Fruit fly (Drosophila melanogaster) whole organism, embryonic: ENCODE data around the gene CG43850.
A peak's percentile ranks its signal among the peaks of the same experiment; 100 is the strongest.

Experiments
- Bteb2 ChIP-seq: fragments of 200-800 bp; sonication (Bioruptor generic); optimal IDR thresholded peaks from 2 replicates; lab custom pipeline; 2016; ENCODE audit warnings: missing biosample characterization, missing genetic modification characterization
- CG1024 ChIP-seq: fragments of 200-800 bp; sonication (Bioruptor generic); IDR thresholded peaks from 2 replicates; pipeline ENCODE4 v1.3.6; 2022; ENCODE audit warnings: missing biosample characterization, missing genetic modification characterization
- CG12104 ChIP-seq: fragments of 200-800 bp; sonication (Bioruptor generic); optimal IDR thresholded peaks from 3 replicates; lab custom pipeline; 2016; ENCODE audit warnings: missing biosample characterization, missing genetic modification characterization
- CG12299 ChIP-seq: fragments of 200-800 bp; sonication (Bioruptor generic); optimal IDR thresholded peaks from 2 replicates; lab custom pipeline; 2018; ENCODE audit warnings: missing biosample characterization, mild to moderate bottlenecking, missing genetic modification characterization
- CG14860 ChIP-seq: fragments of 200-800 bp; sonication (Bioruptor generic); IDR thresholded peaks from 3 replicates; pipeline ENCODE4 v1.3.6; 2022; ENCODE audit warnings: missing biosample characterization, missing genetic modification characterization; ENCODE audit not compliant: partially characterized antibody
- CG15601 ChIP-seq: fragments of 200-800 bp; sonication (Bioruptor generic); optimal IDR thresholded peaks from 3 replicates; lab custom pipeline; 2019; ENCODE audit warnings: missing biosample characterization, mild to moderate bottlenecking, missing genetic modification characterization, moderate library complexity
- CG1602 ChIP-seq: fragments of 200-800 bp; sonication (Bioruptor generic); optimal IDR thresholded peaks from 3 replicates; lab custom pipeline; 2016; ENCODE audit warnings: missing biosample characterization, missing genetic modification characterization
- CG16815 ChIP-seq: fragments of 200-800 bp; sonication (Bioruptor generic); optimal IDR thresholded peaks from 3 replicates; lab custom pipeline; 2017; ENCODE audit warnings: missing biosample characterization, mild to moderate bottlenecking, missing genetic modification characterization
- CG17568 ChIP-seq: fragments of 200-800 bp; sonication (Bioruptor generic); optimal IDR thresholded peaks from 2 replicates; lab custom pipeline; 2018; ENCODE audit warnings: missing biosample characterization, mild to moderate bottlenecking, missing genetic modification characterization, moderate library complexity
- CG1792 ChIP-seq: fragments of 200-800 bp; sonication (Bioruptor generic); optimal IDR thresholded peaks from 2 replicates; lab custom pipeline; 2016; ENCODE audit warnings: missing biosample characterization, missing genetic modification characterization
- CG18011 ChIP-seq: fragments of 200-800 bp; sonication (Bioruptor generic); optimal IDR thresholded peaks from 2 replicates; lab custom pipeline; 2017; ENCODE audit warnings: missing biosample characterization, missing genetic modification characterization, mild to moderate bottlenecking, moderate library complexity, missing genotype
- CG18262 ChIP-seq: fragments of 200-800 bp; optimal IDR thresholded peaks from 3 replicates; lab custom pipeline; 2019; ENCODE audit warnings: missing biosample characterization, mild to moderate bottlenecking, missing genetic modification characterization, moderate library complexity
- CG2889 ChIP-seq: fragments of 200-800 bp; sonication (Bioruptor generic); IDR thresholded peaks from 3 replicates; pipeline ENCODE4 v1.3.6; 2022; ENCODE audit warnings: missing biosample characterization, missing genetic modification characterization
- CG34376 ChIP-seq: fragments of 200-800 bp; sonication (Bioruptor generic); optimal IDR thresholded peaks from 2 replicates; lab custom pipeline; 2018; ENCODE audit warnings: missing biosample characterization, mild to moderate bottlenecking, missing genetic modification characterization
- CG3838 ChIP-seq: fragments of 200-800 bp; sonication (Bioruptor generic); optimal IDR thresholded peaks from 3 replicates; lab custom pipeline; 2016; ENCODE audit warnings: missing biosample characterization, missing genetic modification characterization
- CG6791 ChIP-seq: fragments of 200-800 bp; sonication (Bioruptor generic); IDR thresholded peaks from 3 replicates; pipeline ENCODE4 v1.3.6; 2022; ENCODE audit warnings: missing biosample characterization, missing genetic modification characterization; ENCODE audit not compliant: partially characterized antibody
- CG9727 ChIP-seq: fragments of 200-800 bp; sonication (Bioruptor generic); optimal IDR thresholded peaks from 3 replicates; lab custom pipeline; 2017; ENCODE audit warnings: missing biosample characterization, mild to moderate bottlenecking, missing genetic modification characterization
- Camta ChIP-seq: fragments of 200-800 bp; sonication (Bioruptor generic); optimal IDR thresholded peaks from 2 replicates; lab custom pipeline; 2016; ENCODE audit warnings: missing biosample characterization, missing genetic modification characterization
- Dad ChIP-seq: fragments of 200-800 bp; sonication (Bioruptor generic); optimal IDR thresholded peaks from 3 replicates; lab custom pipeline; 2016; ENCODE audit warnings: missing biosample characterization, missing genetic modification characterization
- HLHmδ ChIP-seq: fragments of 200-800 bp; sonication (Bioruptor generic); optimal IDR thresholded peaks from 2 replicates; lab custom pipeline; 2018; ENCODE audit warnings: missing biosample characterization, mild to moderate bottlenecking, missing genetic modification characterization, moderate library complexity
- Hr51 ChIP-seq, 2 experiments: fragments of 200-800 bp; sonication (Bioruptor generic); optimal IDR thresholded peaks; 2 replicates in 1 of 2; 3 replicates in 1 of 2; lab custom pipeline; 2016 to 2018; ENCODE audit warnings: missing biosample characterization in 2 of 2, missing genetic modification characterization in 2 of 2, mild to moderate bottlenecking in 1 of 2, moderate library complexity in 1 of 2
- Hr78 ChIP-seq, 2 experiments: fragments of 200-800 bp in 1 of 2; fragments of >200 bp in 1 of 2; sonication (Bioruptor generic) in 1 of 2; optimal IDR thresholded peaks; 2 replicates each; lab custom pipeline; 2017 to 2019; ENCODE audit warnings: missing biosample characterization in 2 of 2, missing genetic modification characterization in 2 of 2, mild to moderate bottlenecking in 1 of 2, moderate library complexity in 1 of 2
- Jarid2 ChIP-seq: fragments of 200-800 bp; sonication (Bioruptor generic); optimal IDR thresholded peaks from 3 replicates; lab custom pipeline; 2017; ENCODE audit warnings: mild to moderate bottlenecking, missing biosample characterization, missing genetic modification reagents, missing genetic modification characterization
- Lim3 ChIP-seq: fragments of 200-800 bp; sonication (Bioruptor generic); IDR thresholded peaks from 2 replicates; pipeline ENCODE4 v1.3.6; 2022; ENCODE audit warnings: missing biosample characterization, missing genetic modification characterization
- NC2α ChIP-seq: fragments of 200-800 bp; sonication (Bioruptor generic); optimal IDR thresholded peaks from 2 replicates; lab custom pipeline; 2016; ENCODE audit warnings: missing biosample characterization, missing genetic modification characterization
- Side ChIP-seq: fragments of 200-800 bp; sonication (Bioruptor generic); optimal IDR thresholded peaks from 2 replicates; lab custom pipeline; 2016; ENCODE audit warnings: missing biosample characterization, missing genetic modification characterization
- Usf ChIP-seq: fragments of 200-800 bp; sonication (Bioruptor generic); optimal IDR thresholded peaks from 2 replicates; lab custom pipeline; 2017; ENCODE audit warnings: missing genotype, missing biosample characterization, missing genetic modification characterization
- abd-A ChIP-seq: fragments of 200-800 bp; sonication (Bioruptor generic); optimal IDR thresholded peaks from 3 replicates; lab custom pipeline; 2019; ENCODE audit warnings: missing biosample characterization, mild to moderate bottlenecking, missing genetic modification characterization, moderate library complexity
- ase ChIP-seq: fragments of 200-800 bp; sonication (Bioruptor generic); IDR thresholded peaks from 3 replicates; pipeline ENCODE4 v1.3.6; 2022; ENCODE audit warnings: missing biosample characterization, missing genetic modification characterization
- bbx ChIP-seq: fragments of 200-800 bp; sonication (Bioruptor generic); IDR thresholded peaks from 2 replicates; pipeline ENCODE4 v1.3.6; 2022; ENCODE audit warnings: missing biosample characterization, missing genetic modification characterization; ENCODE audit not compliant: partially characterized antibody
- ci ChIP-seq: fragments of 200-800 bp; sonication (Bioruptor generic); IDR thresholded peaks from 3 replicates; pipeline ENCODE4 v1.3.6; 2022; ENCODE audit warnings: missing biosample characterization, missing genetic modification characterization
- corto ChIP-seq: fragments of 200-800 bp; sonication (Bioruptor generic); optimal IDR thresholded peaks from 2 replicates; lab custom pipeline; 2016; ENCODE audit warnings: missing biosample characterization, mild to moderate bottlenecking, missing genetic modification characterization, moderate library complexity
- crp ChIP-seq, 2 experiments: fragments of 200-800 bp; sonication (Bioruptor generic); optimal IDR thresholded peaks; 2 replicates in 1 of 2; 3 replicates in 1 of 2; lab custom pipeline; 2017; ENCODE audit warnings: missing biosample characterization in 2 of 2, missing genetic modification characterization in 2 of 2, mild to moderate bottlenecking in 1 of 2, moderate library complexity in 1 of 2
- dmrt99B ChIP-seq: fragments of 200-800 bp; sonication (Bioruptor generic); optimal IDR thresholded peaks from 2 replicates; lab custom pipeline; 2018; ENCODE audit warnings: missing biosample characterization, mild to moderate bottlenecking, missing genetic modification characterization, moderate library complexity
- gcm ChIP-seq: fragments of 200-800 bp; sonication (Bioruptor generic); optimal IDR thresholded peaks from 2 replicates; lab custom pipeline; 2019; ENCODE audit warnings: missing biosample characterization, mild to moderate bottlenecking, missing genetic modification characterization, moderate library complexity
- gsb-n ChIP-seq: fragments of 200-800 bp; sonication (Bioruptor generic); optimal IDR thresholded peaks from 3 replicates; lab custom pipeline; 2018; ENCODE audit warnings: missing biosample characterization, mild to moderate bottlenecking, missing genetic modification characterization
- gt ChIP-seq: fragments of 200-800 bp; sonication (Bioruptor generic); IDR thresholded peaks from 2 replicates; pipeline ENCODE4 v1.3.6; 2022; ENCODE audit warnings: missing biosample characterization, missing genetic modification characterization
- hkb ChIP-seq, 2 experiments: fragments of 200-800 bp in 1 of 2; fragments of >200 bp in 1 of 2; sonication (Bioruptor generic) in 1 of 2; IDR thresholded peaks in 1 of 2; optimal IDR thresholded peaks in 1 of 2; 2 replicates each; pipeline versions ENCODE4 v1.3.6 to Lab custom; 2017 to 2022; ENCODE audit warnings: missing biosample characterization in 1 of 2, missing genetic modification characterization in 1 of 2
- kni ChIP-seq: fragments of 200-800 bp; sonication (Bioruptor generic); optimal IDR thresholded peaks from 3 replicates; lab custom pipeline; 2017; ENCODE audit warnings: mild to moderate bottlenecking, missing biosample characterization, missing genetic modification reagents, missing genetic modification characterization
- lola ChIP-seq, 3 experiments: fragments of >200 bp in 2 of 3; fragments of 200-800 bp in 1 of 3; sonication (Bioruptor generic) in 1 of 3; optimal IDR thresholded peaks; 2 replicates each; lab custom pipeline; 2017 to 2019; ENCODE audit warnings: missing biosample characterization in 3 of 3, missing genetic modification characterization in 3 of 3, mild to moderate bottlenecking in 1 of 3, moderate library complexity in 1 of 3
- nerfin-1 ChIP-seq: fragments of 200-800 bp; sonication (Bioruptor generic); optimal IDR thresholded peaks from 3 replicates; lab custom pipeline; 2019; ENCODE audit warnings: missing biosample characterization, mild to moderate bottlenecking, missing genetic modification characterization, moderate library complexity
- pfk ChIP-seq: fragments of 200-800 bp; sonication (Bioruptor generic); optimal IDR thresholded peaks from 2 replicates; lab custom pipeline; 2018; ENCODE audit warnings: missing biosample characterization, mild to moderate bottlenecking, missing genetic modification characterization, moderate library complexity
- phol ChIP-seq: fragments of 200-800 bp; sonication (Bioruptor generic); optimal IDR thresholded peaks from 3 replicates; lab custom pipeline; 2018; ENCODE audit warnings: missing biosample characterization, mild to moderate bottlenecking, missing genetic modification characterization, moderate library complexity
- sc ChIP-seq, 3 experiments: fragments of >200 bp in 2 of 3; fragments of 200-800 bp in 1 of 3; sonication (Bioruptor generic) in 1 of 3; optimal IDR thresholded peaks; 2 replicates in 2 of 3; 3 replicates in 1 of 3; lab custom pipeline; 2017; ENCODE audit warnings: mild to moderate bottlenecking in 1 of 3, missing biosample characterization in 1 of 3, missing genetic modification characterization in 1 of 3, missing genetic modification reagents in 1 of 3
- sima ChIP-seq: fragments of 200-800 bp; sonication (Bioruptor generic); optimal IDR thresholded peaks from 2 replicates; lab custom pipeline; 2016; ENCODE audit warnings: missing biosample characterization, missing genetic modification characterization
- wek ChIP-seq: fragments of 200-800 bp; sonication (Bioruptor generic); optimal IDR thresholded peaks from 3 replicates; lab custom pipeline; 2018; ENCODE audit warnings: missing biosample characterization, mild to moderate bottlenecking, missing genetic modification characterization, moderate library complexity
- zf30C ChIP-seq: fragments of 200-800 bp; sonication (Bioruptor generic); optimal IDR thresholded peaks from 3 replicates; lab custom pipeline; 2018; ENCODE audit warnings: missing biosample characterization, mild to moderate bottlenecking, missing genetic modification characterization

CG43850 gene

DNA sequence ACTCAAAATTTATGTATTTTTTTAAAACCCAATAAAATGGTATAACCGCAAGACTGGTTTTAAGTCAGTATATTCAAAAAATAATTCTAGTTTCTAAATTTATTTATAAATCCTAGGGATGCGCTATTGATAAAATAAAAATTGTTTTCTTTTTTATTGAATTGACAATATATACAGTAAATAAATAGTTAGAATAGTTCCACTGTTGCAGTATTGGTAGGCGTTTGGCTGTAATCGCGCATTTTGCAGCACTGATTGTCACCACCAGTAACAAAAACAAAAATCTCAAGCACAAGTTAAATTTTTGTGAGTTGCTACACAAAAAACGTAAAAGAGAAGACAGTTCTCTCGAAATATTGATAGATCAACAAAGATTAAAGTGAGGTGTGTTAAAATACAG, 46.3 kb upstream of the CG43850 start, which contains the start of gene CG31855 (continued):
- TF ChIP-seq crp (GFP tag; optimal IDR thresholded peaks at IDR 0.05; lab: Kevin White, UChicago): peak in 1 of 2 experiments; percentile 42
- peak; percentile 40 for TF ChIP-seq corto
- TF ChIP-seq gsb-n: peak; percentile 72
- peak; percentile 77 for TF ChIP-seq CG18011
- peak; percentile 57; the same call in 2 of the 3 replicates for TF ChIP-seq CG2889 (GFP tag; lab: Robert Waterston, UW)
- no peak for TF ChIP-seq NC2α (GFP tag; lab: Kevin White, UChicago)
- TF ChIP-seq CG14860 (GFP tag; lab: Robert Waterston, UW): no peak
- peak; percentile 80 for TF ChIP-seq Bteb2 (GFP tag; lab: Kevin White, UChicago)
- peak; percentile 22 for TF ChIP-seq wek (GFP tag; lab: Kevin White, UChicago)
- TF ChIP-seq bbx (GFP tag; lab: Robert Waterston, UW): no peak
- peak; percentile 59 for TF ChIP-seq pfk (GFP tag; lab: Kevin White, UChicago)
- no peak for TF ChIP-seq hkb (optimal IDR thresholded peaks at IDR 0.05; lab: Kevin White, UChicago)
- TF ChIP-seq hkb (GFP tag; IDR thresholded peaks at IDR 0.05; lab: Robert Waterston, UW): peak; percentile 79
- peak; percentile 71 for TF ChIP-seq Camta (GFP tag; lab: Kevin White, UChicago)
- TF ChIP-seq CG3838: peak; percentile 22
- peak; percentile 68 for TF ChIP-seq gcm
- TF ChIP-seq zf30C: no peak
- peak; percentile 90 for TF ChIP-seq CG34376 (GFP tag; lab: Kevin White, UChicago)
- peak; percentile 73 for TF ChIP-seq CG15601 (tag; lab: Kevin White, UChicago)
- peak; percentile 69; the same call in 1 of the 2 replicates for TF ChIP-seq CG1024 (GFP tag; lab: Robert Waterston, UW)
- TF ChIP-seq HLHmδ (GFP tag; lab: Kevin White, UChicago): no peak
- TF ChIP-seq nerfin-1: peak; percentile 63
- TF ChIP-seq sima (GFP tag; lab: Kevin White, UChicago): no peak
- TF ChIP-seq lola (GFP tag; optimal IDR thresholded peaks at IDR 0.05; lab: Kevin White, UChicago): peak in 1 of 3 experiments; percentile 58
- TF ChIP-seq CG9727 (GFP tag; lab: Kevin White, UChicago): peak; percentile 72
- TF ChIP-seq ci (GFP tag; lab: Robert Waterston, UW): peak; percentile 84
- peak; percentile 70 for TF ChIP-seq phol (tag; lab: Kevin White, UChicago)
- no peak for TF ChIP-seq kni (GFP tag; lab: Kevin White, UChicago)
- no peak for TF ChIP-seq sc (optimal IDR thresholded peaks at IDR 0.05; lab: Kevin White, UChicago)
- peak; percentile 49 for TF ChIP-seq sc (GFP tag; optimal IDR thresholded peaks at IDR 0.05; lab: Kevin White, UChicago)
- peak; percentile 76 for TF ChIP-seq dmrt99B (tag; lab: Kevin White, UChicago)
- peak; percentile 68 for TF ChIP-seq Dad (GFP tag; lab: Kevin White, UChicago)
- TF ChIP-seq CG1792: no peak
- no peak for TF ChIP-seq Lim3 (GFP tag; lab: Robert Waterston, UW)
- TF ChIP-seq Side: peak; percentile 64
- peak; percentile 73 for TF ChIP-seq CG1602 (GFP tag; lab: Kevin White, UChicago)
- no peak for TF ChIP-seq gt
- TF ChIP-seq CG12299 (tag; lab: Kevin White, UChicago): peak; percentile 78
- 0 out of 3 replicates have a peak, but pooled peaks have one; percentile 16 for TF ChIP-seq CG6791 (GFP tag; lab: Robert Waterston, UW)
- peak; percentile 77 for TF ChIP-seq CG18262 (tag; lab: Kevin White, UChicago)
- TF ChIP-seq ase (GFP tag; lab: Robert Waterston, UW): peak; percentile 86
- peak; percentile 63 for TF ChIP-seq CG16815 (GFP tag; lab: Kevin White, UChicago)
- no peak for TF ChIP-seq abd-A (tag; lab: Kevin White, UChicago)
- peak; percentile 81 to 82 for TF ChIP-seq Hr51 (GFP tag; optimal IDR thresholded peaks at IDR 0.05; lab: Kevin White, UChicago)
- TF ChIP-seq CG17568 (GFP tag; lab: Kevin White, UChicago): no peak
- TF ChIP-seq Hr78 (GFP tag; optimal IDR thresholded peaks at IDR 0.05; lab: Kevin White, UChicago): no peak
- no peak for TF ChIP-seq Jarid2 (GFP tag; lab: Kevin White, UChicago)
- peak; percentile 9 for TF ChIP-seq Usf
- peak; percentile 67 for TF ChIP-seq CG12104 (GFP tag; lab: Kevin White, UChicago)
